Worm (Caenorhabditis elegans) whole organism, L1 larva: ENCODE data around the gene C18B2.4.
A peak's percentile ranks its signal among the peaks of the same experiment; 100 is the strongest.

ENCODE experiments used
- C34B4.2 ChIP-seq: sonication (generic microtip); optimal IDR thresholded peaks from 2 replicates; lab custom pipeline; 2017; ENCODE audit warnings: mild to moderate bottlenecking, missing genetic modification characterization, missing compliant biosample characterization
- Y116A8C.19 ChIP-seq: sonication (generic microtip); optimal IDR thresholded peaks from 2 replicates; lab custom pipeline; 2016; ENCODE audit warnings: missing compliant biosample characterization, missing genetic modification characterization, borderline replicate concordance
- aha-1 ChIP-seq: fragments of 150-350 bp; optimal IDR thresholded peaks from 2 replicates; lab custom pipeline; 2014; ENCODE audit warnings: missing biosample characterization, missing genetic modification characterization
- blmp-1 ChIP-seq: fragments of 150-350 bp; optimal IDR thresholded peaks from 2 replicates; lab custom pipeline; 2014; ENCODE audit warnings: missing biosample characterization, missing genetic modification characterization
- ceh-8 ChIP-seq: fragments of 200-800 bp; sonication (Bioruptor generic); optimal IDR thresholded peaks from 2 replicates; lab custom pipeline; 2018; ENCODE audit warnings: mild to moderate bottlenecking, missing genetic modification characterization, moderate library complexity, missing compliant biosample characterization
- ceh-88 ChIP-seq: fragments of 200-800 bp; sonication (Bioruptor generic); IDR thresholded peaks from 2 replicates; pipeline ENCODE4 v1.3.6; 2022; ENCODE audit warnings: missing genetic modification characterization, missing compliant biosample characterization
- ceh-90 ChIP-seq: sonication (generic microtip); optimal IDR thresholded peaks from 2 replicates; lab custom pipeline; 2016; ENCODE audit warnings: missing genetic modification characterization, missing compliant biosample characterization
- dsc-1 ChIP-seq: sonication (generic microtip); optimal IDR thresholded peaks from 2 replicates; lab custom pipeline; 2016; ENCODE audit warnings: mild to moderate bottlenecking, missing genetic modification characterization, missing compliant biosample characterization
- efl-1 ChIP-seq, 4 experiments: fragments of 150-350 bp; optimal IDR thresholded peaks in 3 of 4; peaks in 1 of 4; 1 replicate in 1 of 4; 2 replicates in 3 of 4; lab custom pipeline; 2014; ENCODE audit warnings: missing biosample characterization in 2 of 4, missing genetic modification characterization in 2 of 4, missing genetic modification reagents in 2 of 4
- efl-3 ChIP-seq: fragments of 200-800 bp; sonication (Bioruptor generic); optimal IDR thresholded peaks from 2 replicates; lab custom pipeline; 2018; ENCODE audit warnings: mild to moderate bottlenecking, missing genetic modification characterization, missing compliant biosample characterization
- elt-2 ChIP-seq: sonication (generic microtip); optimal IDR thresholded peaks from 2 replicates; lab custom pipeline; 2016; ENCODE audit warnings: missing genetic modification characterization, mild to moderate bottlenecking, inconsistent platforms, missing compliant biosample characterization, missing genetic modification reagents
- fkh-10 ChIP-seq: sonication (generic microtip); optimal IDR thresholded peaks from 2 replicates; lab custom pipeline; 2017; ENCODE audit warnings: missing biosample characterization, missing genetic modification reagents, missing genetic modification characterization
- fkh-4 ChIP-seq: sonication (generic microtip); optimal IDR thresholded peaks from 2 replicates; lab custom pipeline; 2016; ENCODE audit warnings: missing compliant biosample characterization, missing genetic modification characterization, borderline replicate concordance
- fkh-8 ChIP-seq: sonication (generic microtip); optimal IDR thresholded peaks from 2 replicates; lab custom pipeline; 2016; ENCODE audit warnings: mild to moderate bottlenecking, missing genetic modification characterization, missing compliant biosample characterization
- fos-1 ChIP-seq: fragments of 150-350 bp; optimal IDR thresholded peaks from 2 replicates; lab custom pipeline; 2014; ENCODE audit warnings: missing biosample characterization, missing genetic modification characterization
- hlh-17 ChIP-seq: fragments of 200-800 bp; sonication (Bioruptor generic); optimal IDR thresholded peaks from 2 replicates; lab custom pipeline; 2018; ENCODE audit warnings: missing genetic modification characterization, mild to moderate bottlenecking, missing compliant biosample characterization, moderate library complexity, borderline replicate concordance
- hpl-2 ChIP-seq: fragments of 150-350 bp; optimal IDR thresholded peaks from 2 replicates; lab custom pipeline; 2014; ENCODE audit warnings: missing biosample characterization, missing genetic modification reagents, missing genetic modification characterization
- jun-1 ChIP-seq: fragments of 150-350 bp; optimal IDR thresholded peaks from 2 replicates; lab custom pipeline; 2014; ENCODE audit warnings: missing biosample characterization, missing genetic modification reagents, missing genetic modification characterization
- lin-13 ChIP-seq: fragments of 150-350 bp; optimal IDR thresholded peaks from 2 replicates; lab custom pipeline; 2014; ENCODE audit warnings: missing biosample characterization, missing genetic modification reagents, missing genetic modification characterization
- lin-14 ChIP-seq: fragments of 200-800 bp; sonication (Bioruptor generic); optimal IDR thresholded peaks from 2 replicates; lab custom pipeline; 2018; ENCODE audit warnings: mild to moderate bottlenecking, missing genetic modification characterization, moderate library complexity, missing compliant biosample characterization
- lir-3 ChIP-seq: sonication (generic microtip); optimal IDR thresholded peaks from 2 replicates; lab custom pipeline; 2016; ENCODE audit warnings: mild to moderate bottlenecking, missing genetic modification characterization, moderate library complexity, missing compliant biosample characterization; ENCODE audit not compliant: poor library complexity
- lsy-2 ChIP-seq, 2 experiments: fragments of 150-350 bp; optimal IDR thresholded peaks; 2 replicates each; lab custom pipeline; 2014; ENCODE audit warnings: missing biosample characterization in 2 of 2, missing genetic modification characterization in 2 of 2
- mab-9 ChIP-seq: fragments of 200-800 bp; sonication (Bioruptor generic); IDR thresholded peaks from 2 replicates; pipeline ENCODE4 v1.3.6; 2022; ENCODE audit warnings: missing genetic modification reagents, missing genetic modification characterization, missing compliant biosample characterization
- mdl-1 ChIP-seq, 2 experiments: fragments of 150-350 bp; optimal IDR thresholded peaks; 2 replicates each; lab custom pipeline; 2014 to 2017; ENCODE audit warnings: missing biosample characterization in 2 of 2, missing genetic modification characterization in 2 of 2, inconsistent platforms in 1 of 2
- nhr-11 ChIP-seq: fragments of 150-350 bp; optimal IDR thresholded peaks from 2 replicates; lab custom pipeline; 2014; ENCODE audit warnings: missing biosample characterization, missing genetic modification characterization
- nhr-19 ChIP-seq: fragments of 200-800 bp; sonication (Bioruptor generic); conservative IDR thresholded peaks from 2 replicates; pipeline ENCODE4 v1.3.6; 2022; ENCODE audit warnings: missing genetic modification characterization, missing compliant biosample characterization
- nhr-237 ChIP-seq: fragments of 150-350 bp; optimal IDR thresholded peaks from 2 replicates; lab custom pipeline; 2014; ENCODE audit warnings: missing biosample characterization, missing genetic modification characterization
- nhr-28 ChIP-seq: fragments of 150-350 bp; optimal IDR thresholded peaks from 2 replicates; lab custom pipeline; 2014; ENCODE audit warnings: missing biosample characterization, missing genetic modification characterization
- nhr-71 ChIP-seq: sonication (generic microtip); optimal IDR thresholded peaks from 2 replicates; lab custom pipeline; 2016; ENCODE audit warnings: mild to moderate bottlenecking, missing genetic modification characterization, moderate library complexity, missing compliant biosample characterization
- nhr-84 ChIP-seq: sonication (generic microtip); optimal IDR thresholded peaks from 2 replicates; lab custom pipeline; 2017; ENCODE audit warnings: missing biosample characterization, missing genetic modification characterization
- nhr-85 ChIP-seq: sonication (generic microtip); peaks from one replicate; lab custom pipeline; 2016; ENCODE audit warnings: missing genetic modification characterization, inconsistent platforms, missing compliant biosample characterization
- pag-3 ChIP-seq: sonication (generic microtip); optimal IDR thresholded peaks from 2 replicates; lab custom pipeline; 2017; ENCODE audit warnings: missing genetic modification characterization, mild to moderate bottlenecking, missing compliant biosample characterization, antibody characterized with exemption, borderline replicate concordance; ENCODE audit not compliant: insufficient read depth
- pqm-1 ChIP-seq: sonication (generic microtip); optimal IDR thresholded peaks from 3 replicates; lab custom pipeline; 2017; ENCODE audit warnings: missing biosample characterization, missing genetic modification characterization
- rnt-1 ChIP-seq: sonication (generic microtip); optimal IDR thresholded peaks from 2 replicates; lab custom pipeline; 2016; ENCODE audit warnings: mild to moderate bottlenecking, missing genetic modification characterization, moderate library complexity, missing compliant biosample characterization
- skn-1 ChIP-seq: fragments of 150-350 bp; optimal IDR thresholded peaks from 2 replicates; lab custom pipeline; 2014; ENCODE audit warnings: missing biosample characterization, missing genetic modification characterization
- snpc-4 ChIP-seq: fragments of 150-350 bp; optimal IDR thresholded peaks from 2 replicates; lab custom pipeline; 2014; ENCODE audit warnings: missing biosample characterization, missing genetic modification characterization
- sptf-1 ChIP-seq: fragments of 150-350 bp; optimal IDR thresholded peaks from 2 replicates; lab custom pipeline; 2014; ENCODE audit warnings: missing biosample characterization, missing genetic modification characterization
- swsn-7 ChIP-seq: sonication (generic microtip); optimal IDR thresholded peaks from 2 replicates; lab custom pipeline; 2016; ENCODE audit warnings: missing genetic modification characterization, missing compliant biosample characterization
- tbx-2 ChIP-seq: sonication (generic microtip); optimal IDR thresholded peaks from 2 replicates; lab custom pipeline; 2016; ENCODE audit warnings: missing genetic modification characterization, missing compliant biosample characterization
- unc-98 ChIP-seq: fragments of 200-800 bp; sonication (Bioruptor generic); IDR thresholded peaks from 2 replicates; pipeline ENCODE4 v1.3.6; 2022; ENCODE audit warnings: missing genetic modification characterization, missing compliant biosample characterization
- vab-15 ChIP-seq: sonication (generic microtip); optimal IDR thresholded peaks from 2 replicates; lab custom pipeline; 2017; ENCODE audit warnings: missing genotype, mild to moderate bottlenecking, missing genetic modification characterization, missing compliant biosample characterization
- ztf-4 ChIP-seq: fragments of 150-350 bp; optimal IDR thresholded peaks from 2 replicates; lab custom pipeline; 2014; ENCODE audit warnings: missing biosample characterization, missing genetic modification characterization

The C18B2.4 gene

ce11 chrX:3611740-3612139, 6.2 kb upstream of the C18B2.4 start:
- TF ChIP-seq fkh-10 (no peak), ztf-4 (no peak), pag-3 (tag; lab: Kevin White, UChicago) (no peak), ceh-90 (no peak), C34B4.2 (tag; lab: Kevin White, UChicago) (no peak), fos-1 (tag; lab: Kevin White, UChicago) (no peak), skn-1 (tag; lab: Kevin White, UChicago) (no peak), swsn-7 (tag; lab: Kevin White, UChicago) (no peak), fkh-4 (no peak), nhr-85 (tag; lab: Kevin White, UChicago) (no peak)
- TF ChIP-seq, all 84 proteins: peak for 0

- TF ChIP-seq efl-1 (optimal IDR thresholded peaks at IDR 0.05; lab: Kevin White, UChicago) (no peak), efl-1 (GFP tag; optimal IDR thresholded peaks at IDR 0.05 in 1 of 2; lab: Kevin White, UChicago) (peak in 1 of 2 experiments; percentile 72), elt-2 (peak; percentile 35), lin-14 (GFP tag; lab: Kevin White, UChicago) (no peak)
Measured at ce11 chrX:3611042-3611623, 5.6 kb upstream of the C18B2.4 start, which contains the start of gene C18B2.5. Gene C18B2.5, minus strand, starts transcription at chrX:3611092.

- TF ChIP-seq ceh-8 (GFP tag; lab: Kevin White, UChicago) (no peak), efl-3 (GFP tag; lab: Kevin White, UChicago) (no peak), snpc-4 (tag; lab: Kevin White, UChicago) (no peak), fkh-8 (tag; lab: Kevin White, UChicago) (no peak), hpl-2 (GFP tag; lab: Kevin White, UChicago) (no peak), nhr-237 (no peak), mdl-1 (tag; optimal IDR thresholded peaks at IDR 0.05; lab: Kevin White, UChicago) (no peak)
Measured at ce11 chrX:3610442-3610841, 4.9 kb upstream of the C18B2.4 start.

- TF ChIP-seq nhr-19 (GFP tag; lab: Robert Waterston, UW) = 0 out of 2 replicates have a peak, but pooled peaks have one; percentile 8
- peak; percentile 55 for TF ChIP-seq lin-14 (GFP tag; lab: Kevin White, UChicago)
- no peak for TF ChIP-seq vab-15
- TF ChIP-seq rnt-1 (tag; lab: Kevin White, UChicago) = peak; percentile 54
- peak; percentile 48 for TF ChIP-seq nhr-71 (tag; lab: Kevin White, UChicago)
- TF ChIP-seq ceh-88 (GFP tag; lab: Robert Waterston, UW) = no peak
- TF ChIP-seq mab-9 (GFP tag; lab: Robert Waterston, UW) = no peak
Measured at ce11 chrX:3602622-3603021, 2.9 kb downstream of the C18B2.4 start.

- TF ChIP-seq Y116A8C.19 (no peak), lsy-2 (tag; optimal IDR thresholded peaks at IDR 0.05; lab: Kevin White, UChicago) (no peak), nhr-85 (tag; lab: Kevin White, UChicago) (no peak), dsc-1 (peak; percentile 23), pag-3 (tag; lab: Kevin White, UChicago) (peak; percentile 39), lir-3 (tag; lab: Kevin White, UChicago) (no peak), elt-2 (no peak), nhr-237 (no peak), nhr-11 (no peak), swsn-7 (tag; lab: Kevin White, UChicago) (no peak), aha-1 (no peak), unc-98 (no peak), hlh-17 (GFP tag; lab: Kevin White, UChicago) (no peak), ztf-4 (no peak), mdl-1 (tag; optimal IDR thresholded peaks at IDR 0.05; lab: Kevin White, UChicago) (no peak), fos-1 (tag; lab: Kevin White, UChicago) (no peak), jun-1 (tag; lab: Kevin White, UChicago) (no peak), nhr-28 (tag; lab: Kevin White, UChicago) (no peak), tbx-2 (no peak), nhr-71 (tag; lab: Kevin White, UChicago) (no peak), fkh-8 (tag; lab: Kevin White, UChicago) (no peak), lin-13 (no peak), lin-14 (GFP tag; lab: Kevin White, UChicago) (peak; percentile 12), pqm-1 (tag; lab: Kevin White, UChicago) (no peak), rnt-1 (tag; lab: Kevin White, UChicago) (peak; percentile 20), nhr-84 (tag; lab: Kevin White, UChicago) (no peak), sptf-1 (tag; lab: Kevin White, UChicago) (no peak), blmp-1 (tag; lab: Kevin White, UChicago) (no peak), efl-3 (GFP tag; lab: Kevin White, UChicago) (no peak)
Measured at ce11 chrX:3601531-3601930, 4.0 kb downstream of the C18B2.4 start, which contains the start of gene C18B2.3. Gene C18B2.3, plus strand, starts transcription at chrX:3601831.
